Fruit fly (Drosophila melanogaster) whole organism, embryonic: ENCODE results near the gene CG14817.

ENCODE experiments used
- Ada2b ChIP-seq: fragments of 200-800 bp; sonication (Bioruptor generic); IDR thresholded peaks from 2 replicates; pipeline ENCODE4 v1.3.6; 2022; ENCODE audit warnings: missing biosample characterization, missing genetic modification characterization
- Aef1 ChIP-seq: fragments of 200-800 bp; sonication (Bioruptor generic); IDR thresholded peaks from 3 replicates; pipeline ENCODE4 v1.3.6; 2022; ENCODE audit warnings: missing biosample characterization, missing genetic modification characterization
- B-H1 ChIP-seq: fragments of 200-800 bp; sonication (Bioruptor generic); IDR thresholded peaks from 3 replicates; pipeline ENCODE4 v1.3.6; 2022; ENCODE audit warnings: missing biosample characterization, missing genetic modification characterization
- CG11696 ChIP-seq: fragments of 200-800 bp; sonication (Bioruptor generic); IDR thresholded peaks from 2 replicates; pipeline ENCODE4 v1.3.6; 2022; ENCODE audit warnings: missing biosample characterization, missing genetic modification characterization
- CG12071 ChIP-seq: fragments of 200-800 bp; sonication (Bioruptor generic); optimal IDR thresholded peaks from 3 replicates; lab custom pipeline; 2018; ENCODE audit warnings: missing biosample characterization, mild to moderate bottlenecking, missing genetic modification characterization
- CG12155 ChIP-seq: fragments of 200-800 bp; sonication (Bioruptor generic); optimal IDR thresholded peaks from 3 replicates; lab custom pipeline; 2016; ENCODE audit warnings: missing biosample characterization, missing genetic modification characterization
- CG14667 ChIP-seq: fragments of 200-800 bp; sonication (Bioruptor generic); IDR thresholded peaks from 2 replicates; pipeline ENCODE4 v1.3.6; 2022; ENCODE audit warnings: missing biosample characterization, missing genetic modification characterization
- CG15011 ChIP-seq: fragments of 200-800 bp; sonication (Bioruptor generic); optimal IDR thresholded peaks from 3 replicates; lab custom pipeline; 2018; ENCODE audit warnings: missing biosample characterization, mild to moderate bottlenecking, missing genetic modification characterization
- CG15073 ChIP-seq: fragments of 200-800 bp; sonication (Bioruptor generic); optimal IDR thresholded peaks from 2 replicates; lab custom pipeline; 2016; ENCODE audit warnings: missing biosample characterization, missing genetic modification characterization
- CG15514 ChIP-seq: fragments of 200-800 bp; sonication (Bioruptor generic); optimal IDR thresholded peaks from 3 replicates; lab custom pipeline; 2017; ENCODE audit warnings: missing biosample characterization, missing genetic modification characterization, mild to moderate bottlenecking, moderate library complexity, missing genetic modification reagents
- CG17359 ChIP-seq: fragments of 200-800 bp; sonication (Bioruptor generic); optimal IDR thresholded peaks from 3 replicates; lab custom pipeline; 2018; ENCODE audit warnings: missing biosample characterization, mild to moderate bottlenecking, missing genetic modification characterization, moderate library complexity
- CG1832 ChIP-seq: fragments of 200-800 bp; sonication (Bioruptor generic); optimal IDR thresholded peaks from 2 replicates; lab custom pipeline; 2017; ENCODE audit warnings: missing biosample characterization, mild to moderate bottlenecking, missing genetic modification characterization, inconsistent platforms
- CG18599 ChIP-seq: fragments of 200-800 bp; sonication (Bioruptor generic); optimal IDR thresholded peaks from 3 replicates; lab custom pipeline; 2017; ENCODE audit warnings: missing biosample characterization, missing genetic modification characterization, mild to moderate bottlenecking, moderate library complexity, missing genetic modification reagents
- CG2129 ChIP-seq: fragments of 200-800 bp; sonication (Bioruptor generic); IDR thresholded peaks from 2 replicates; pipeline ENCODE4 v1.3.6; 2022; ENCODE audit warnings: missing biosample characterization, missing genetic modification characterization; ENCODE audit not compliant: partially characterized antibody
- CG2199 ChIP-seq: fragments of 200-800 bp; sonication (Bioruptor generic); IDR thresholded peaks from 3 replicates; pipeline ENCODE4 v1.3.6; 2022; ENCODE audit warnings: missing biosample characterization, missing genetic modification characterization
- CG2889 ChIP-seq: fragments of 200-800 bp; sonication (Bioruptor generic); IDR thresholded peaks from 3 replicates; pipeline ENCODE4 v1.3.6; 2022; ENCODE audit warnings: missing biosample characterization, missing genetic modification characterization
- CG32532 ChIP-seq: fragments of 200-800 bp; sonication (Bioruptor generic); IDR thresholded peaks from 2 replicates; pipeline ENCODE4 v1.3.6; 2022; ENCODE audit warnings: missing biosample characterization, missing genetic modification characterization
- CG4282 ChIP-seq: fragments of 200-800 bp; sonication (Bioruptor generic); optimal IDR thresholded peaks from 2 replicates; lab custom pipeline; 2016; ENCODE audit warnings: missing biosample characterization, missing genetic modification characterization
- CG4730 ChIP-seq: fragments of 200-800 bp; sonication (Bioruptor generic); IDR thresholded peaks from 2 replicates; pipeline ENCODE4 v1.3.6; 2022; ENCODE audit warnings: missing biosample characterization, missing genetic modification characterization
- CG6854 ChIP-seq: fragments of 200-800 bp; sonication (Bioruptor generic); optimal IDR thresholded peaks from 3 replicates; lab custom pipeline; 2017; ENCODE audit warnings: missing biosample characterization, mild to moderate bottlenecking, missing genetic modification characterization
- Dfd ChIP-seq, 2 experiments: fragments of >200 bp; optimal IDR thresholded peaks; 2 replicates each; lab custom pipeline; 2017; ENCODE audit warnings: missing biosample characterization in 2 of 2, missing genetic modification characterization in 2 of 2
- Dip2 ChIP-seq: fragments of 200-800 bp; sonication (Bioruptor generic); IDR thresholded peaks from 2 replicates; pipeline ENCODE4 v1.3.6; 2022; ENCODE audit warnings: missing biosample characterization, missing genetic modification characterization
- Doc3 ChIP-seq: fragments of 200-800 bp; sonication (Bioruptor generic); IDR thresholded peaks from 3 replicates; pipeline ENCODE4 v1.3.6; 2022; ENCODE audit warnings: missing biosample characterization, missing genetic modification characterization; ENCODE audit not compliant: partially characterized antibody
- HLH54F ChIP-seq: fragments of 200-800 bp; sonication (Bioruptor generic); optimal IDR thresholded peaks from 3 replicates; lab custom pipeline; 2016; ENCODE audit warnings: missing biosample characterization, missing genetic modification characterization
- MTF-1 ChIP-seq: fragments of 200-800 bp; sonication (Bioruptor generic); optimal IDR thresholded peaks from 2 replicates; lab custom pipeline; 2018; ENCODE audit warnings: missing biosample characterization, mild to moderate bottlenecking, missing genetic modification characterization, borderline replicate concordance
- Med ChIP-seq: fragments of 200-800 bp; sonication (Bioruptor generic); peaks from one replicate; lab custom pipeline; 2016; ENCODE audit warnings: missing biosample characterization, missing genetic modification characterization, mild to moderate bottlenecking, inconsistent platforms, moderate library complexity
- NFAT ChIP-seq: fragments of 200-800 bp; sonication (Bioruptor generic); IDR thresholded peaks from 2 replicates; pipeline ENCODE4 v1.3.6; 2022; ENCODE audit warnings: missing biosample characterization, missing genetic modification characterization
- Rfx ChIP-seq: fragments of 200-800 bp; sonication (Bioruptor generic); IDR thresholded peaks from 2 replicates; pipeline ENCODE4 v1.3.6; 2022; ENCODE audit warnings: missing biosample characterization, missing genetic modification characterization
- Sry-β ChIP-seq: fragments of 200-800 bp; sonication (Bioruptor generic); optimal IDR thresholded peaks from 2 replicates; lab custom pipeline; 2018; ENCODE audit warnings: missing biosample characterization, mild to moderate bottlenecking, missing genetic modification characterization, moderate library complexity
- Taf1 ChIP-seq: fragments of 200-800 bp; sonication (Bioruptor generic); IDR thresholded peaks from 2 replicates; pipeline ENCODE4 v1.3.6; 2022; ENCODE audit warnings: missing biosample characterization, missing genetic modification characterization
- aop ChIP-seq: fragments of 200-800 bp; sonication (Bioruptor generic); IDR thresholded peaks from 2 replicates; pipeline ENCODE4 v1.3.6; 2022; ENCODE audit warnings: missing biosample characterization, missing genetic modification characterization
- bbx ChIP-seq: fragments of 200-800 bp; sonication (Bioruptor generic); IDR thresholded peaks from 2 replicates; pipeline ENCODE4 v1.3.6; 2022; ENCODE audit warnings: missing biosample characterization, missing genetic modification characterization; ENCODE audit not compliant: partially characterized antibody
- bcd ChIP-seq: fragments of 200-800 bp; sonication (Bioruptor generic); optimal IDR thresholded peaks from 2 replicates; lab custom pipeline; 2017; ENCODE audit warnings: missing biosample characterization, mild to moderate bottlenecking, missing genetic modification characterization
- bigmax ChIP-seq: fragments of 200-800 bp; sonication (Bioruptor generic); optimal IDR thresholded peaks from 2 replicates; lab custom pipeline; 2018; ENCODE audit warnings: missing biosample characterization, mild to moderate bottlenecking, missing genetic modification characterization
- btn ChIP-seq: fragments of 200-800 bp; sonication (Bioruptor generic); optimal IDR thresholded peaks from 2 replicates; lab custom pipeline; 2016; ENCODE audit warnings: missing biosample characterization, missing genetic modification characterization
- cg ChIP-seq: fragments of 200-800 bp; sonication (Bioruptor generic); optimal IDR thresholded peaks from 3 replicates; lab custom pipeline; 2019; ENCODE audit warnings: missing biosample characterization, mild to moderate bottlenecking, missing genetic modification characterization, moderate library complexity
- chinmo ChIP-seq: fragments of 200-800 bp; sonication (Bioruptor generic); IDR thresholded peaks from 4 replicates; pipeline ENCODE4 v1.3.6; 2022; ENCODE audit warnings: missing biosample characterization, missing genetic modification characterization; ENCODE audit not compliant: partially characterized antibody
- emc ChIP-seq: fragments of 200-800 bp; sonication (Bioruptor generic); optimal IDR thresholded peaks from 2 replicates; lab custom pipeline; 2016; ENCODE audit warnings: missing biosample characterization, missing genetic modification characterization
- gsb ChIP-seq: fragments of 200-800 bp; sonication (Bioruptor generic); IDR thresholded peaks from 2 replicates; pipeline ENCODE4 v1.3.6; 2022; ENCODE audit warnings: missing biosample characterization, missing genetic modification characterization
- gt ChIP-seq: fragments of 200-800 bp; sonication (Bioruptor generic); IDR thresholded peaks from 2 replicates; pipeline ENCODE4 v1.3.6; 2022; ENCODE audit warnings: missing biosample characterization, missing genetic modification characterization
- her ChIP-seq: fragments of 200-800 bp; sonication (Bioruptor generic); optimal IDR thresholded peaks from 2 replicates; lab custom pipeline; 2016; ENCODE audit warnings: missing biosample characterization, missing genetic modification characterization
- ind ChIP-seq: fragments of 200-800 bp; sonication (Bioruptor generic); optimal IDR thresholded peaks from 3 replicates; lab custom pipeline; 2016; ENCODE audit warnings: missing biosample characterization, missing genetic modification characterization
- jing ChIP-seq: fragments of 200-800 bp; sonication (Bioruptor generic); optimal IDR thresholded peaks from 2 replicates; lab custom pipeline; 2018; ENCODE audit warnings: missing biosample characterization, mild to moderate bottlenecking, missing genetic modification characterization
- luna ChIP-seq: fragments of 200-800 bp; sonication (Bioruptor generic); optimal IDR thresholded peaks from 2 replicates; lab custom pipeline; 2016; ENCODE audit warnings: missing biosample characterization, missing genetic modification characterization
- mam ChIP-seq: fragments of 200-800 bp; sonication (Bioruptor generic); optimal IDR thresholded peaks from 3 replicates; lab custom pipeline; 2016; ENCODE audit warnings: missing biosample characterization, missing genetic modification characterization
- otp ChIP-seq: fragments of 200-800 bp; sonication (Bioruptor generic); IDR thresholded peaks from 3 replicates; pipeline ENCODE4, ENCODE4 v1.3.6; 2022; ENCODE audit warnings: missing biosample characterization, missing genetic modification characterization
- pho ChIP-seq: fragments of 200-800 bp; sonication (Bioruptor generic); optimal IDR thresholded peaks from 2 replicates; lab custom pipeline; 2016; ENCODE audit warnings: missing biosample characterization, missing genetic modification characterization
- pnt ChIP-seq: fragments of 200-800 bp; sonication (Bioruptor generic); optimal IDR thresholded peaks from 3 replicates; lab custom pipeline; 2016; ENCODE audit warnings: missing biosample characterization, missing genetic modification characterization
- sna ChIP-seq: fragments of 200-800 bp; sonication (Bioruptor generic); IDR thresholded peaks from 2 replicates; pipeline ENCODE4 v1.3.6; 2022; ENCODE audit warnings: missing biosample characterization, missing genetic modification characterization; ENCODE audit not compliant: partially characterized antibody
- tio ChIP-seq: fragments of 200-800 bp; sonication (Bioruptor generic); optimal IDR thresholded peaks from 2 replicates; lab custom pipeline; 2017; ENCODE audit warnings: missing biosample characterization, missing genetic modification characterization, inconsistent platforms
- usp ChIP-seq: fragments of >200 bp; optimal IDR thresholded peaks from 2 replicates; lab custom pipeline; 2017; ENCODE audit warnings: missing biosample characterization, missing genetic modification characterization

Gene CG14817

DNA sequence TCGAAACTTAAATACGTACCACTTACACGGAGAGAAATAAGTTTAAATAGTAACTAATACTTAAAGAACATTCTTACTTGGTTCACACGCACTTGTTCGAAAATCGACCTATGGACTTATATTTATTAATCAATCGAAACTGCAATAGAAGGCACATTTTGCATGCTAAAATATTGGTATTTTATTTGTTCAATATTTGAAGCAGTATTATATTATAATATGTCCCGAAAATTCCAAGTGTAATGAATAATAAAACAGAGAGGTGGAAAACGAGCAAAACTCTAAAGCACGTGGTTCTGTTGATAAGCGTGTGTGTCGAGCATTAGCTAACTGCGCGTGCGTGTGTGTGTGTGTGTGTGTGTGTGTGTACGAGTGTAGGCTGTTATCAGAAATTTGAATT lies 27.2 kb downstream of the CG14817 start (continued):
- no peak for TF ChIP-seq CG1832 (GFP tag; lab: Kevin White, UChicago)
- TF ChIP-seq aop (GFP tag; lab: Robert Waterston, UW): no peak
- peak; percentile 74; the same call in 1 of the 2 replicates for TF ChIP-seq NFAT (GFP tag; lab: Robert Waterston, UW)
- TF ChIP-seq cg (GFP tag; lab: Kevin White, UChicago): peak; percentile 65
- no peak for TF ChIP-seq CG15073
- peak; percentile 52 for TF ChIP-seq pnt (GFP tag; lab: Kevin White, UChicago)
- TF ChIP-seq emc (GFP tag; lab: Kevin White, UChicago): peak; percentile 43
- TF ChIP-seq jing (GFP tag; lab: Kevin White, UChicago): peak; percentile 70
- no peak for TF ChIP-seq bigmax (GFP tag; lab: Kevin White, UChicago)
- peak; percentile 58 for TF ChIP-seq Taf1 (GFP tag; lab: Robert Waterston, UW)
- peak; percentile 72 for TF ChIP-seq HLH54F (GFP tag; lab: Kevin White, UChicago)
- TF ChIP-seq CG17359 (tag; lab: Kevin White, UChicago): peak; percentile 87
- peak; percentile 75 for TF ChIP-seq Ada2b (GFP tag; lab: Robert Waterston, UW)
- no peak for TF ChIP-seq Doc3 (GFP tag; lab: Robert Waterston, UW)
- no peak for TF ChIP-seq CG2129
- peak; percentile 30; the same call in 1 of the 2 replicates for TF ChIP-seq CG11696 (GFP tag; lab: Robert Waterston, UW)
- TF ChIP-seq mam (GFP tag; lab: Kevin White, UChicago): peak; percentile 85
- peak; percentile 89 for TF ChIP-seq Rfx (GFP tag; lab: Robert Waterston, UW)
- TF ChIP-seq usp: no peak
- TF ChIP-seq bbx (GFP tag; lab: Robert Waterston, UW): no peak
- peak; percentile 87 for TF ChIP-seq CG6854 (GFP tag; lab: Kevin White, UChicago)
- peak; percentile 81 for TF ChIP-seq tio (GFP tag; lab: Kevin White, UChicago)
- TF ChIP-seq CG18599 (GFP tag; lab: Kevin White, UChicago): peak; percentile 96
- TF ChIP-seq CG2889 (GFP tag; lab: Robert Waterston, UW): peak; percentile 60; the same call in 2 of the 3 replicates
- no peak for TF ChIP-seq CG2199 (GFP tag; lab: Robert Waterston, UW)
- TF ChIP-seq CG4730 (GFP tag; lab: Robert Waterston, UW): peak; percentile 49
- TF ChIP-seq pho (GFP tag; lab: Kevin White, UChicago): peak; percentile 83
- TF ChIP-seq her (GFP tag; lab: Kevin White, UChicago): peak; percentile 58
- no peak for TF ChIP-seq chinmo (GFP tag; lab: Robert Waterston, UW)
- TF ChIP-seq Med (GFP tag; lab: Kevin White, UChicago): peak; percentile 98
- TF ChIP-seq CG14667: peak; percentile 58; the same call in 1 of the 2 replicates
- peak; percentile 31; the same call in 1 of the 3 replicates for TF ChIP-seq B-H1 (GFP tag; lab: Robert Waterston, UW)
- TF ChIP-seq MTF-1 (GFP tag; lab: Kevin White, UChicago): peak; percentile 34
- TF ChIP-seq luna: no peak
- TF ChIP-seq Sry-β (GFP tag; lab: Kevin White, UChicago): peak; percentile 6
- TF ChIP-seq Dip2 (GFP tag; lab: Robert Waterston, UW): no peak; the same call in 1 of the 2 replicates
- TF ChIP-seq CG32532 (GFP tag; lab: Robert Waterston, UW): peak; percentile 91
- no peak for TF ChIP-seq btn (GFP tag; lab: Kevin White, UChicago)
- peak; percentile 86 for TF ChIP-seq bcd
- peak; percentile 81 for TF ChIP-seq Aef1
- no peak for TF ChIP-seq otp (GFP tag; lab: Robert Waterston, UW)
- TF ChIP-seq CG12071: peak; percentile 90
- TF ChIP-seq CG12155: peak; percentile 87
- peak; percentile 44; the same call in 1 of the 2 replicates for TF ChIP-seq gsb
- peak; percentile 85 for TF ChIP-seq CG15514
- peak; percentile 87 for TF ChIP-seq ind
- peak; percentile 82 for TF ChIP-seq CG15011 (GFP tag; lab: Kevin White, UChicago)
- TF ChIP-seq Dfd (GFP tag; optimal IDR thresholded peaks at IDR 0.05; lab: Kevin White, UChicago): peak in 1 of 2 experiments; percentile 62
- no peak for TF ChIP-seq sna
- peak; percentile 11 for TF ChIP-seq CG4282 (GFP tag; lab: Kevin White, UChicago)
- no peak for TF ChIP-seq gt (GFP tag; lab: Robert Waterston, UW)
